Worm (Caenorhabditis elegans): ENCODE results near the gene C01G10.9.
"Not testable (repeated sequence)": the region's sequence is repeated elsewhere in the genome, so short reads cannot be mapped to it uniquely, and the experiment has no call there.

C01G10.9 gene

DNA sequence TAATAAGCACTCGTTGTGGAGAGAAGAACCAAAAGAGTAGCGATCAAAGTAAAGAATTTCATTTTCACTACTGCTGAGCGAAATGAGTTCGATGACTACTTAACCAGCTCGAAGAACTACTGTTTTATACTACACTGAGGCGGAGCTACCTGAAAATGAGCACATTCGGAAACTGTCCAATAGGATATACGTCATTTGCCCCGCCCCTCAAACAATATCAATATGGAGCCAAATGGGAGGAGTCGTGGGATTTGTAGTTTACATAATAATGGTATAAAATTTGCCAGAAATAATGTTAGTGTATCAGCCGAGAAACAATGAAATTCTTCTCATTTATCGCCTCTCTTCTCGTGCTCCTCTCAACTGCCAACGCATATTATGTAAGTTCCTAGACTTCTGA is 7.1 kb downstream of the C01G10.9 start, which contains the start of the genes C01G10.5 and C01G10.4:
Gene C01G10.5 (minus strand): TSS at position 101 of the 400 bp plus-strand sequence.
Gene C01G10.4 (plus strand): TSS at position 303 of the 400 bp plus-strand sequence.
- no peak for TF ChIP-seq him-1 (tag; optimal IDR thresholded peaks at IDR 0.05)

DNA sequence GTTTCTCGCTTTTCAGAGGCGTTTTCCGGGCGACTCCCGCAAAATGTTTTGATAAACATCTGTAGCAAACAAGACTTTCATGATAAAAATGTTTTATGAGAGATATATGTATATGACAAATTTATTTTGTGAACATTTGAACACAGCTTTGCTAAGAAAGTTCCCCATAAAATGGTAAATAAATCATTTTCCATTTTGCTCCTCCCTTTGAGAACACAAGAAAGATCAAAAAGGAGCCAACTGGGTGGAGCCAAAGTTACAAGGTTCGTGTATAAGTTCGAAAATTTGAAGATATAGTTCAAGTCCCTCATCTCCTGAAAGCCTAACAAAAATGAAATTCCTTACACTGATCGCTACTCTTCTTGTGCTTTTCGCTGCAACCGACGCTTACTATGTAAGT is 8.1 kb downstream of the C01G10.9 start, which contains the start of gene C01G10.17:
Gene C01G10.17 (plus strand): TSS at position 301 of the 400 bp plus-strand sequence.
- TF ChIP-seq him-1 (tag; optimal IDR thresholded peaks at IDR 0.05) (no peak), W03F9.2 (tag; optimal IDR thresholded peaks at IDR 0.05) (no peak), dao-5 (tag; optimal IDR thresholded peaks at IDR 0.05) (no peak)

DNA sequence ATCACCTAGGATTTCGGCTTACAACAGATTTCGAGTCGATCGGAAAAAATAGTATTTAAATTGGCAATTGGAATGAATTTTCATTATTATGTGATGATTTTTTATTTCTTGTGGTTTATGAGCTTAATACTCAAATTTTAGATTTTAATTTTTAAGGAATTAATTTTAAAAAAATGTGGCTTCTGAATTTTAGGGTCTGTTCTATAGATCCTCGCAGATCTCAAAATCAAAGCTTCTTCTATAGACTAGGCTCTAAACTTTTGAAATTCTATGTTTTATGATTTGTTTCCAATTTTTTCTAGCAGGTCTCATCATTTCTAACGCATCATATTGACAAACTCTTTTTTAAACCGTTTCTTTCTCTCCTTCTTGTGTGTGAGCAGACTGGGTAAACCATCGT is 10.3 kb downstream of the C01G10.9 start, which contains the start of gene txt-12:
Gene txt-12 (plus strand): TSS at position 301 of the 400 bp plus-strand sequence.
- no peak for TF ChIP-seq W03F9.2 (tag; optimal IDR thresholded peaks at IDR 0.05)
- no peak for TF ChIP-seq dao-5 (tag; optimal IDR thresholded peaks at IDR 0.05)
- no peak for TF ChIP-seq him-1 (tag; optimal IDR thresholded peaks at IDR 0.05)

DNA sequence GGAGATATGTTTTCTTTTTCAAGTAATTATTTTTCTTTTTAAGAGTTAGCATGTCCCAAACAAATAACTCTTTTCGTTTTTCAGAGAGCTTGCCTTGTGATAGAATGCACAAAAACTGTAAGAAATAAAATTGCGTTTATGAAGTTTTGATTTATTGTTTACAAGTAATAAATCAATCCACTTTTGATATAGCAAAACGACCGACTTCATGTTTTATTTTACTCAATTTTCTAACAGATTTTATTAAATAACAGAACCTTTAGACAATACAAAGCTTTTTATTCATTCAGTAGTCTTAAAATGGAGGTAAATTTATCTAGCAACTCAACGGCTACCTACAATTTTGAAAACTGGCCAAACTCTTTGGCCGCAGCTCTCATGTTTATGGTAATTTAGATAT is 12.4 kb downstream of the C01G10.9 start, which contains the start of gene srx-78:
Gene srx-78 (plus strand): TSS at position 301 of the 400 bp plus-strand sequence.
- TF ChIP-seq dao-5 (tag; optimal IDR thresholded peaks at IDR 0.05) = no peak
- TF ChIP-seq W03F9.2 (tag; optimal IDR thresholded peaks at IDR 0.05) = no peak
- TF ChIP-seq him-1 (tag; optimal IDR thresholded peaks at IDR 0.05) = no peak

DNA sequence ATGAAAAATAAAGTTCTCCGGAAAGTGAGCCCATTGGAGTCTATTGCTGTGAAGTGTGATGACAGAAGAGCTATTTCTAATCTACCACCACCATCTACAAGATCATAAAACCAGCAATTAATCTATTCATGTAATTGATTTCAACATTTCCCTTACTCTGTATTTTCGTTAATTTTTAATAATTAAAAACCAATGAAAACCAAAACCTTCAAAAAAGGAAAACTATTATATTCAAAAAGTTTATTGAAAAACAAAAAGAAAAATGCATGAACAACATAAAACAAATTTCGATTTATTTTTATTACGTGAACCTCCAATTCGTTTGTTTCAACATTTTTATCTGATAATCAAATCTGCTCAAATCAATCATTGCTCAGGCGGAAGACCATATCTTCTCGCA is 17.1 kb downstream of the C01G10.9 start, which contains the start of gene C01G10.1:
Gene C01G10.1 (plus strand): TSS at position 301 of the 400 bp plus-strand sequence.
- TF ChIP-seq him-1 (tag; optimal IDR thresholded peaks at IDR 0.05) = no peak
- TF ChIP-seq dao-5 (tag; optimal IDR thresholded peaks at IDR 0.05) = no peak
- no peak for TF ChIP-seq W03F9.2 (tag; optimal IDR thresholded peaks at IDR 0.05)

DNA sequence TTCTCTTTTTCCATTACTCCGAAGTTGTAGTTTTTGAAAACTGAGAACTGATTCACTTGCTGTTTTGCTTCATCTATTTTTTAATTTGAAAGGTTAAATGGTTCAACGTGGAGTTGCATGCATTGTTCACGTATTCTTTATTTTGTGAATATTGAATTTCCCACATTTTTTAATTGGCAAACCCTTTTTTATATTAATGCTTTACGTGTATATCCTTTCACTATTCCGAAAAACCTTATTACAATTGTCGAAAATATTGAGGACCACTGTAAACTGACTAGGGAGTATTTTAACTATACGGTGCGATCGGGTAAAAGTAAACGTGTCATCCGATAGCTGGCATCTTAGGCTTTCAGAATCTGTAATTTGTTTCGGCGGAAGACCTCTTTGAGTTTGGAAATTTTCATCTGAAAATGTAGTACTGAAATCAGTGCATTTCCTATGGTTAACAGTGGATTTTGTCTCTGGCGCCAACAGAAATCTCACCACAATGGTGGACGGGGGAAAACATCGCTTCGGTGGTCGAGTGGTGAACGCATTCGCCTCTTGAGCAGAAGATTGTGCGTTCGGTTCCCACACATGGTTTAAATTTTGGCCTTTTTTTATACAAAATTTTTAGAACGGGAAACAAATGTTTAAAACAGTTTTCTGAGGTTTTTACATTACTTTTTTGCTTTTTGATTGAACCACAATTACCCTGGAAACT is 23.7 kb downstream of the C01G10.9 start, which contains the start of gene C01G10.14:
Gene C01G10.14 (minus strand): TSS at position 51 of the 706 bp plus-strand sequence.
- not testable (repeated sequence) for TF ChIP-seq him-1, dao-5, W03F9.2 (tag; optimal IDR thresholded peaks at IDR 0.05)

DNA sequence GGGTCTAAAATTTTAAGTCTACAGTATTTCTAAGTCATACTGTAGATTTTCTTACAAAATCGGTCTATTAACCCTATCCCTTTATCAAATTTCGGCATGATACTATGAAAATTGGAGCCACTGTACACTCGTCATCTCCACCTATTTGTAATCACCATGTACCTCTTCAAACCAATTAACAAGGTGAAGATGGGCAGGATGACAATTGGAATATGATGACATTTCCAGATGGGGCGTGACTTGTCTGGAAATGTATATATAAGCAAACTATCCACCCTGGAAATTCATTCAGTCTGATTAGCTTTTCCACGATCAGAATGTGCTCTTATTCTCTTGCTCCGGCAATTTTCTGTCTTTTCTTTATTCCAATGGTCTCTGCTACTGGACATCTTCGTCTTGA is 26.9 kb downstream of the C01G10.9 start, which contains the start of gene Y75B12A.2:
Gene Y75B12A.2 (plus strand): TSS at position 301 of the 400 bp plus-strand sequence.
- TF ChIP-seq dao-5 (tag; optimal IDR thresholded peaks at IDR 0.05) (no peak), him-1 (tag; optimal IDR thresholded peaks at IDR 0.05) (no peak), W03F9.2 (tag; optimal IDR thresholded peaks at IDR 0.05) (no peak)

DNA sequence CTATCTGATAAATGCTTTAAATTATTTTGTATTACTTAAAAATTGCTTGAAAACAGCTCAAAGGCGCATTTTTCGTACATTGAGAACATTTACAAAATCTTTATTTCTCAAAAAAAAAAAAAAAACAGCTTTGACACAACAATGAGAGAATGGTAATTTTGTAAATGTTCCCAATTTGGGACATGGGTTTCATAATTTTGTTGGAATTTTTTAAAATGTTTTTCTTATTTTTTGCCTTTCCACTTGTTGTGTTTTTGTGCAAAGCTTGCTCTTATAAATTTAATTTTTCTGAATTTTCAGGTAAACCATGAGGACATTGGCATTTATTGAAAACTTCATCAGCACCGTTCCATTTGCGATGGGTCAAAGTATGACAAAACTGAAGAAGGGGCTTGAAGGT is 29.3 kb downstream of the C01G10.9 start, which contains the start of gene T01G5.7:
Gene T01G5.7 (plus strand): TSS at position 301 of the 400 bp plus-strand sequence.
- TF ChIP-seq W03F9.2 (tag; optimal IDR thresholded peaks at IDR 0.05) (no peak), him-1 (tag; optimal IDR thresholded peaks at IDR 0.05) (no peak), dao-5 (tag; optimal IDR thresholded peaks at IDR 0.05) (no peak)

DNA sequence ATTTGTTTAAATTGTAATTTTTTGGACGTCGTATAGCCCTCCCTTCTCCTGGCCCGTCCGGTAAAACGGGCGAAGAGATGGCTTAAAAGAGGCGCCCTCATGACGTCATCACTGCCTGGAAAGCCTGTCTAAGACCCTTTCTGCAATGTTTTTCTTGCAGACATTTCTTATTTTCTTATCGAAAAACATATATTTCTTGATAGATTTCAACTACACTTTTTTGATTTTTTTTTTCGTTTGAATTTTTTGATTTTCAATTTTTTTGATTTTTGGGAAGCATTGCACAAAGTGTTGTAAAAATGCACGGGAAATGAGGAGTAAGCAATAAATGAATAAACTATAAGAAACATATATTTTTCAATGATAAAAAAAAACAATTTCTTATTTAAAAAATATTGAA is 31.7 kb downstream of the C01G10.9 start, which contains the start of gene T01G5.6:
Gene T01G5.6 (minus strand): TSS at position 101 of the 400 bp plus-strand sequence.
- no peak for TF ChIP-seq him-1 (tag; optimal IDR thresholded peaks at IDR 0.05)
- no peak for TF ChIP-seq W03F9.2 (tag; optimal IDR thresholded peaks at IDR 0.05)
- TF ChIP-seq dao-5 (tag; optimal IDR thresholded peaks at IDR 0.05) = no peak

DNA sequence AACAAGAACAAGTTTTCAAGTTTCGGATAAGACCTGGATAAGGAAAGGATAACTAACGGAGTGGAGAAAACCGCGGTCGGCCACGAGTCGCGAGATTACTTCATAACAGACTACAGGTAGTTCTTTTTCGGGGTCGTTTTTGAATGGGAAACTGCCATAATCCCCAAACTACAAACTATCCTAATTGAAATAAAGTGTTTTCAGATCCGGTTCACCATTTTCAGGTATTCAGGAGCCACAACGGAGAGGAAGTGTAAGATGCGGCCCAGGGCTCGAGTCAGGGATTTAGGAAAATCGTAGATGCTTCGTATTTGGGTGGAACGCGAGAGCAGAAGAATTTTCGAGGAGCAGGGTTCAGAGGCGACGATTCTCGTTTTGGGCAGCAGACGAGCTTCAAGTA is 33.6 kb downstream of the C01G10.9 start, which contains the start of gene T01G5.8:
Gene T01G5.8 (plus strand): TSS at position 301 of the 400 bp plus-strand sequence.
- TF ChIP-seq W03F9.2, him-1, dao-5 (tag; optimal IDR thresholded peaks at IDR 0.05): not testable (repeated sequence)

DNA sequence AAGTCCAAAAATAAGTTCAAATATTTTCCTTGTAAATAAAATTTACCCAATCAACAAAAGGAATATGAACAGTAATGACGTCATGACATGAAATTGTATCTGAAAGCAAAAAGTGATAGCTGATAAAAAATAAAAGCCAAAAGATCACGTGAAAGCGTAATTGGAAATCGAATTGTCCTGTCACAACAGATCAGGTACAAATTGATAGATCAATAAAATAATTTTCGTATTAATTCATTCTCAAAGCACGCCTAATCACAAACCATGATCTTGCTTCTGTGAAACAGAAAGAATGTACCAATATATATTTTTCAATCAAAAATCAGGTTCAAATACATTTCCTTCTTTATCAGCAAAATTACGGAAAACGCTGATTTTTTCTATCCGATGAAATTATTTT is 37.2 kb downstream of the C01G10.9 start, which contains the start of gene flor-1:
Gene flor-1 (minus strand): TSS at position 101 of the 400 bp plus-strand sequence.
- TF ChIP-seq dao-5 (tag; optimal IDR thresholded peaks at IDR 0.05) (no peak), him-1 (tag; optimal IDR thresholded peaks at IDR 0.05) (no peak), W03F9.2 (tag; optimal IDR thresholded peaks at IDR 0.05) (no peak)

DNA sequence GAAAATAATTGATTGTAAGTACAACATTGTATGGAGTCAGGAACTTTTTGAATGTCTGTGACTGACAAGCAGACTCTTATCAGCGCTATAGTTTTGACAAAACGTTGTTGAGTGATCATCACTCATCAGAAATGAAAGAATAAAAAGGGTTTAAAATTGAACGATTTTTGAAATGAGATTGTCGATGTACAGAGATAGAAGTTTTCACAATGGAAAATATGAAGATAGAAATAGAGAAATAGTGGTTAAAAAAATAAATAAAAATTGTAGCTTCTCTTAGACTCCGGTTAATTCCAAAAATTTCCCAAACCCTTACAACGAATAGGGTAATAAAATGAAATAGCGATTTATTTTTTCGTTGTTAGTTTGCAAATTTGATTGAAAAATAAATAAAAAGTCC is 42.8 kb downstream of the C01G10.9 start, which contains the start of gene ugt-30:
Gene ugt-30 (minus strand): TSS at position 101 of the 400 bp plus-strand sequence.
- TF ChIP-seq him-1, dao-5, W03F9.2 (tag; optimal IDR thresholded peaks at IDR 0.05): not testable (repeated sequence)

DNA sequence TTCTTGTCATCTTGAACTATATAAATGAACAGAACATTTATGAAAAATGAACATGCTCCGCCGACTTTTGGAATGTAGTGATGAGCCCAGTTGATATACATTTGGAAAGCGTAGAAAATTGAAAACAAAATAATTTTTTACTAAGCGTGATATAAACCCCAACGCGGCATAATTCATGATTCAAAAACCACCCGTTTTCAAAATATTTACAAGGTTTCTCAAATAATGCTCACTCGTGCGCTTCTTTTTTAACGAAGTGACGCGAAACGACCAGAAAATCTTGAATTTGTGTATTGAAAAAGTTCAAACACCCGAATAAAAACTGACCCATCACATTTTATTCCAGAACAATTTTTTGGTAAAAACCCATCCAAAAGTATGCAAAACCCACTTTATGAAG is 45.1 kb downstream of the C01G10.9 start, which contains the start of gene srj-27:
Gene srj-27 (minus strand): TSS at position 101 of the 400 bp plus-strand sequence.
- TF ChIP-seq him-1 (tag; optimal IDR thresholded peaks at IDR 0.05) (no peak), dao-5 (tag; optimal IDR thresholded peaks at IDR 0.05) (no peak), W03F9.2 (tag; optimal IDR thresholded peaks at IDR 0.05) (no peak)

All from whole organism, L4/young adult.